Worm (Caenorhabditis elegans): ENCODE measurements around the gene C54F6.17.

C54F6.17 gene

DNA sequence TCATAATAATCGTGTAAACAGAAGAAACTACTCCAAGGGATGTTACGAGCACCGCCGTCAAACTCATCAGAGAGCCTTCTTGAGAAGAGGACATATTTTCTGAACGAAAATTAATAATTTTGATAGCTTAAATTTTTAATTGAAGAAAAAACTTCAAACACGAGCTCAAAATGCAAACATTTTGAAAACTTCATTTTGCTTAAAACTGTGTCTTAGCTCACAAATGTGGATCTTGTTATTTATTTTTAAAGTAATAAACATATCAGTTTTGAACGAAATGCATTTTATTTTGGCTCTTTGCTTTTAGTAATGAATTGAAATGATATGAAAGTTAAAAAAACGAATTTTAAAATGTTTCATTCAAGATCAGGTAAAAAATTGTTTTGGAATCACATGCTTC lies 39.7 kb upstream of the C54F6.17 start, which contains the start of gene srbc-7:
srbc-7 (minus strand) TSS at position 101 of the 400 bp plus-strand sequence.
- TF ChIP-seq ztf-4 (tag; optimal IDR thresholded peaks at IDR 0.05): no peak
- TF ChIP-seq aly-2 (tag; optimal IDR thresholded peaks at IDR 0.05): no peak
- no peak for TF ChIP-seq egl-5 (tag; optimal IDR thresholded peaks at IDR 0.05)
- TF ChIP-seq lin-39 (tag; optimal IDR thresholded peaks at IDR 0.05): no peak
- no peak for TF ChIP-seq R02D3.7 (tag; optimal IDR thresholded peaks at IDR 0.05)

DNA sequence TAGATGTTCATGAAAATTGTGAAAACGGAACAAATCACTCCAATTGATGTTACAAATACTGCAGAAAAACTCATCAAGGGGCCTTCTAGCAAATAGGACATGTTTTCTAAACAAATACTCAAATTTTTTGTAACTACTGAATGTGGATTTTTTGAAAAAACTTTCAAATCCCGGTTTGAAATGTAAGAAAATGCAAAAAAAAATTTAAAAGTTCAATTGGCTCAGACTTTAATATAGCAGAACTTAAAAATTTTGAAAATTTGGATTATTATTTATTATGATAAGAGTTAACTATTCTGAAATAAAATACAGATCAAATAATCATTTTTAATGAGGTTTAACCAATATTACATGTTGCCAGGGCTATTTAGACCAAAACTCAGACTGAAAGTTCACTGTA lies 36.9 kb upstream of the C54F6.17 start, which contains the start of gene srbc-9:
srbc-9 (minus strand) TSS at position 101 of the 400 bp plus-strand sequence.
- TF ChIP-seq nhr-237 (tag; optimal IDR thresholded peaks at IDR 0.05): no peak
- no peak for TF ChIP-seq skn-1 (tag; optimal IDR thresholded peaks at IDR 0.05)
- no peak for TF ChIP-seq pqm-1 (tag; optimal IDR thresholded peaks at IDR 0.05)
- TF ChIP-seq lsy-12 (tag; optimal IDR thresholded peaks at IDR 0.05): no peak
- no peak for TF ChIP-seq fos-1 (tag; optimal IDR thresholded peaks at IDR 0.05)
- TF ChIP-seq elt-1 (tag; optimal IDR thresholded peaks at IDR 0.05): no peak
- no peak for TF ChIP-seq nhr-12 (tag; optimal IDR thresholded peaks at IDR 0.05)
- TF ChIP-seq mml-1 (tag; optimal IDR thresholded peaks at IDR 0.05): no peak
- no peak for TF ChIP-seq mdl-1 (tag; optimal IDR thresholded peaks at IDR 0.05)
- no peak for TF ChIP-seq ztf-11 (tag; optimal IDR thresholded peaks at IDR 0.05)
- no peak for TF ChIP-seq eor-1 (tag; optimal IDR thresholded peaks at IDR 0.05)
- no peak for TF ChIP-seq fkh-2 (tag; optimal IDR thresholded peaks at IDR 0.05)
- TF ChIP-seq unc-39 (tag; optimal IDR thresholded peaks at IDR 0.05): no peak
- no peak for TF ChIP-seq lin-15B (tag; optimal IDR thresholded peaks at IDR 0.05)

DNA sequence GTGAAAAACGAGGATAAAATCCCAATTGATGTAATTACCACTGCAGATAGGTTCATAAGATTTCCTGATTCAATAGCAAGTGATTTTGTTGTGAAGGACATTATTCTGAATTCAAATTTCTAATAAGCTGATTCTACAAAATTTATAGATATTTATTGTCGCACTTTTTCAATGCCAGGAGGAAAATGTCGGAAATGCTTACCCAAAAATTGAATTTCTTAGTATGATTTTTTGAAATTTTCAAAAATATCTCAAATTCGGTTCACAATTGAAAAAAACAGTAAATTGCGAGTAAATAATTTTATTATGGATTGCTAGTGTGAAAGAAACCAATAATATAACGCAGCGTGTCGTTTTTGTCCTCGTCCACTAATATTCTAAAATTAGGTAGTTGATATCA lies 34.3 kb upstream of the C54F6.17 start, which contains the start of gene srbc-10:
srbc-10 (minus strand) TSS at position 101 of the 400 bp plus-strand sequence.
- TF ChIP-seq nhr-11 (tag; optimal IDR thresholded peaks at IDR 0.05): no peak
- TF ChIP-seq mml-1 (tag; optimal IDR thresholded peaks at IDR 0.05): no peak
- no peak for TF ChIP-seq ceh-9 (tag; optimal IDR thresholded peaks at IDR 0.05)
- no peak for TF ChIP-seq ama-1 (optimal IDR thresholded peaks at IDR 0.05)
- TF ChIP-seq elt-3 (tag; optimal IDR thresholded peaks at IDR 0.05): no peak
- no peak for TF ChIP-seq snpc-4 (tag; optimal IDR thresholded peaks at IDR 0.05)
- TF ChIP-seq egl-5 (tag; optimal IDR thresholded peaks at IDR 0.05): no peak
- TF ChIP-seq ceh-28 (tag; optimal IDR thresholded peaks at IDR 0.05): no peak
- TF ChIP-seq tbx-2 (tag; optimal IDR thresholded peaks at IDR 0.05): no peak
- TF ChIP-seq ceh-16 (tag; optimal IDR thresholded peaks at IDR 0.05): no peak
- no peak for TF ChIP-seq lin-15B (tag; optimal IDR thresholded peaks at IDR 0.05)
- no peak for TF ChIP-seq nhr-43 (tag; optimal IDR thresholded peaks at IDR 0.05; ENCODE audit: poor library complexity, severe bottlenecking)
- no peak for TF ChIP-seq nhr-77 (tag; optimal IDR thresholded peaks at IDR 0.05)
- no peak for TF ChIP-seq pha-4 (tag; optimal IDR thresholded peaks at IDR 0.05)
- no peak for TF ChIP-seq jun-1 (tag; optimal IDR thresholded peaks at IDR 0.05)

DNA sequence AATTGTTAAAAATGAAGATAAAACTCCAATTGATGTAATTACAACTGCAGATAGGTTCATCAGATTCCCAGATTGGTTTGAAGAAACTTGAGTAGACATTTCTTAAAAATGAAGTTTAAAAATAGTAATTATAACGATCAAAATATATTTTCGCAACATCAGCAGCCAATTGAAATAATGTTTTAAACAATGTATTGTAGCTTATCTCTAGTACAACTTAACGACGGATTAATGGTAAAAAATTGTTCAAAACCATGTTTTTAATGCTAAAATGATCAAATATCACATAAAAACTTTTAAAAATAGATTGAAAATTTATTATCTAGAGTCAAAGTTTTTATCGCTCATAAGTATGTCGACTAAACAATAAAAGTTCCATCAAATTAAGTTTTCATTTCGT lies 32.1 kb upstream of the C54F6.17 start, which contains the start of gene srbc-11:
srbc-11 (minus strand) TSS at position 101 of the 400 bp plus-strand sequence.
- no peak for TF ChIP-seq elt-3 (tag; optimal IDR thresholded peaks at IDR 0.05)

DNA sequence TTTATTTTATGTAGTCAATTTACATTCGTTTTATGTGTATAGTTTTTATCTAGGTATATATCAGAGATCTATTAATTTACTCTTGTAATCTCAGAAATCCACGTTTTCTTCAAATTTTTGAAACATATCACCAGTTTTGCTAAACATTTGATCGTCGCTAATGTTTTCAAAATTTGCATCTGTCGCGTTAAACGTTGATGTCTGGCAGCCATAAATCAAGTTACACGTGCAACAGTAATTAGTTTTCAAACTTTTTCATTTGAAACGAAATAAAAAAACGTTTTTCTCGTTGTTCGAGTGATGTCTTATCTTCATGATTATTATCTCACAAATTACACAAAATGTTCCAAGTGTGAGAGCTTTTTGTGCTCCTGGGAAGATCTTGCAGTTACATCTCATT lies 29.8 kb upstream of the C54F6.17 start, which contains the start of gene srh-79:
srh-79 (plus strand) TSS at position 301 of the 400 bp plus-strand sequence.
- TF ChIP-seq ztf-11 (tag; optimal IDR thresholded peaks at IDR 0.05) (no peak), nhr-12 (tag; optimal IDR thresholded peaks at IDR 0.05) (no peak), mml-1 (tag; optimal IDR thresholded peaks at IDR 0.05) (no peak), fos-1 (tag; optimal IDR thresholded peaks at IDR 0.05) (no peak), nhr-28 (tag; optimal IDR thresholded peaks at IDR 0.05) (no peak)

DNA sequence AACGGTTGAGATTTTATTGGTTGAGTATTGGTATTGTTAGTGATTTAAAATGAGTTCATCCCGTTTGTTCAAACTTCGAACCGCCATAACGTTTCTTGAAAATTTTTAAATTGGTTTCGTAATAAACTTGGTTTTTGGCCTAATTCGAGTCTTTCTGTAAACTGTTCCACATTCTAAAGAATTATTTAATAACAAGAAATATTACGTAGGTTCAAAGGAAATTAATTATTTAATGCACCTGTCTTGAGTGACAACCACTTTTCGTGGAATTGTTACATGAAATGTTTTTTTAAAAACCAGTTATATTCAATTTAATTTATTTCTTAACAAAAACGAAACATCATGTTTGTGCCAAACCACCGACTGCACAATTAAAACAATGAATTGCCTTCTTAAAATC lies 26.1 kb upstream of the C54F6.17 start:
- TF ChIP-seq nhr-67 (tag; optimal IDR thresholded peaks at IDR 0.05): no peak
- no peak for TF ChIP-seq fkh-2 (tag; optimal IDR thresholded peaks at IDR 0.05)

DNA sequence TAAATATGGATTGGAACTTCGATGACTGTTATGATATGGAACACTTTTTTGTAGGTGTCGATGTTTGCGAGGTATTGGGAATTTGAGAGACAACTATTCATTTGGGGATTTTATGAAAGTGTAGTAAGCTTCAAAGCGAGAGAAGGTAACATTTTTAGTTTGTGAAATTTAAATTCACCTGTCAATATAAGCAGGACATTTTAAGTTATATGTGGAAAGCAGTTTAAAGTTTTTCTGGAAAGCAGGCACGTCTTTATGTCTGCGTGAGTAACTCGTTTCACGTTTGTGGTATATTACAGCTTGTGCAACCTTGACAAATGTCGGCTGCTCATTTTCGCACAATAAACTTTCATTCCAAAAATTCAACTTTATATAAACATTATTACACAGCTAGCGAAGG lies 23.0 kb upstream of the C54F6.17 start, which contains the start of gene srh-229:
srh-229 (minus strand) TSS at position 101 of the 400 bp plus-strand sequence.
- TF ChIP-seq nhr-43 (tag; optimal IDR thresholded peaks at IDR 0.05; ENCODE audit: poor library complexity, severe bottlenecking): no peak
- TF ChIP-seq ama-1 (optimal IDR thresholded peaks at IDR 0.05): no peak
- no peak for TF ChIP-seq snpc-4 (tag; optimal IDR thresholded peaks at IDR 0.05)
- TF ChIP-seq zag-1 (tag; optimal IDR thresholded peaks at IDR 0.05): no peak
- no peak for TF ChIP-seq mml-1 (tag; optimal IDR thresholded peaks at IDR 0.05)
- no peak for TF ChIP-seq nhr-25 (tag; optimal IDR thresholded peaks at IDR 0.05)
- no peak for TF ChIP-seq fkh-10 (GFP tag; optimal IDR thresholded peaks at IDR 0.05)
- no peak for TF ChIP-seq nhr-67 (tag; optimal IDR thresholded peaks at IDR 0.05)
- TF ChIP-seq lsy-12 (tag; optimal IDR thresholded peaks at IDR 0.05): no peak
- no peak for TF ChIP-seq ceh-28 (tag; optimal IDR thresholded peaks at IDR 0.05)
- no peak for TF ChIP-seq nfya-1 (tag; optimal IDR thresholded peaks at IDR 0.05; ENCODE audit: insufficient read depth)
- TF ChIP-seq nhr-77 (tag; optimal IDR thresholded peaks at IDR 0.05): no peak
- TF ChIP-seq sea-2 (GFP tag; optimal IDR thresholded peaks at IDR 0.05): no peak
- TF ChIP-seq mdl-1 (tag; optimal IDR thresholded peaks at IDR 0.05): no peak
- no peak for TF ChIP-seq daf-12 (tag; optimal IDR thresholded peaks at IDR 0.05)

Measured in whole organism, L3 larva.